Fruit fly (Drosophila melanogaster) whole organism, adult: ENCODE measurements around the gene CG33296.

ENCODE experiments used
- CG12768 ChIP-seq: fragments of 200-800 bp; sonication (Bioruptor generic); optimal IDR thresholded peaks from 2 replicates; lab custom pipeline; 2017; ENCODE audit warnings: missing biosample characterization, missing genetic modification characterization, mild to moderate bottlenecking, moderate library complexity, missing genetic modification reagents
- CG1620 ChIP-seq: fragments of 200-800 bp; sonication (Bioruptor generic); optimal IDR thresholded peaks from 2 replicates; lab custom pipeline; 2016; ENCODE audit warnings: missing biosample characterization, missing genetic modification characterization
- Mnt ChIP-seq: fragments of 200-800 bp; sonication (Bioruptor generic); optimal IDR thresholded peaks from 2 replicates; lab custom pipeline; 2016; ENCODE audit warnings: missing biosample characterization, mild to moderate bottlenecking, missing genetic modification characterization
- ovo ChIP-seq: fragments of 200-800 bp; sonication (Bioruptor generic); optimal IDR thresholded peaks from 2 replicates; lab custom pipeline; 2016; ENCODE audit warnings: missing biosample characterization, missing genetic modification characterization

dm6 chr2L:7744208-7744607 lies 27.8 kb upstream of the CG33296 start:
- TF ChIP-seq ovo (GFP tag; lab: Kevin White, UChicago) (no peak), CG12768 (GFP tag; lab: Kevin White, UChicago) (no peak), Mnt (GFP tag; lab: Kevin White, UChicago) (no peak), CG1620 (GFP tag; lab: Kevin White, UChicago) (no peak)
